Worm (Caenorhabditis elegans) whole organism, L4 larva: ENCODE results near the gene sft-1.

Experiments used
- dmd-6 ChIP-seq: fragments of 200-800 bp; sonication (Bioruptor generic); IDR thresholded peaks from 2 replicates; pipeline ENCODE4 v1.3.6; 2022; ENCODE audit warnings: missing genetic modification reagents, missing genetic modification characterization, missing compliant biosample characterization
- fkh-10 ChIP-seq: fragments of 150-350 bp; optimal IDR thresholded peaks from 2 replicates; lab custom pipeline; 2014; ENCODE audit warnings: missing biosample characterization, missing genetic modification reagents, missing genetic modification characterization
- mdl-1 ChIP-seq, 2 experiments: fragments of 150-350 bp in 1 of 2; sonication (generic microtip) in 1 of 2; optimal IDR thresholded peaks; 2 replicates each; lab custom pipeline; 2014 to 2017; ENCODE audit warnings: missing biosample characterization in 2 of 2, missing genetic modification characterization in 2 of 2
- nhr-237 ChIP-seq: sonication (generic microtip); optimal IDR thresholded peaks from 2 replicates; lab custom pipeline; 2017; ENCODE audit warnings: missing biosample characterization, missing genetic modification characterization
- nhr-28 ChIP-seq: fragments of 150-350 bp; optimal IDR thresholded peaks from 2 replicates; lab custom pipeline; 2014; ENCODE audit warnings: missing biosample characterization, missing genetic modification characterization

DNA sequence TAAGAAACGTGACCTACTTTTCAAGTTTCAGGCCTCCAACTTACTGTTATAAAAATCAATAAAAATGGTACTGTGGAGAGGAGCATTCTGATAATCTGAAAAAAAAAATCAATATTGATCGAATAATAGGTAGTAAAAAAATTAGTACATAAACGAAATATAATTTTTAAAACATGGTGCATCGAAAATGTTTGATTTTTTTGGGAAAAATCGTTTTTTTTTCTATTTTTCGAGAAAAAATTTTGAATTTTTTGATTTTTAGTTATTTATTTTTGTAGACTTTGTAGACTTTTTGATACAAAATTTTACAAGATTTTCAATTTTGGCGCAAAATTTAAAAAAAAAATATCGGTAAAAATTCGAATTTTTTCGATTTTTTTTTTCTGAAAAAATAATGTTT is 39.4 kb upstream of the sft-1 start, which contains the start of gene cutl-25:
- no peak for TF ChIP-seq nhr-28 (tag; lab: Kevin White, UChicago)
- no peak for TF ChIP-seq dmd-6 (GFP tag; lab: Robert Waterston, UW)
- no peak for TF ChIP-seq mdl-1 (tag; optimal IDR thresholded peaks at IDR 0.05; lab: Kevin White, UChicago)
- no peak for TF ChIP-seq nhr-237 (tag; lab: Kevin White, UChicago)
- no peak for TF ChIP-seq fkh-10 (GFP tag; lab: Kevin White, UChicago)
